Worm (Caenorhabditis elegans) whole organism, mixed stage, embryonic: ENCODE data around the gene F46G11.2.
A peak's percentile ranks its signal among the peaks of the same experiment; 100 is the strongest.

Experiments
- M03D4.4 ChIP-seq: sonication (generic microtip); optimal IDR thresholded peaks from 2 replicates; lab custom pipeline; 2017; ENCODE audit warnings: mild to moderate bottlenecking, missing genetic modification characterization, missing compliant biosample characterization
- bed-3 ChIP-seq: fragments of 200-800 bp; sonication (Bioruptor generic); optimal IDR thresholded peaks from 3 replicates; lab custom pipeline; 2018; ENCODE audit warnings: mild to moderate bottlenecking, missing genetic modification characterization, moderate library complexity, missing compliant biosample characterization
- blmp-1 ChIP-seq: fragments of 150-350 bp; optimal IDR thresholded peaks from 2 replicates; lab custom pipeline; 2014; ENCODE audit warnings: missing biosample characterization, missing genetic modification characterization
- ceh-39 ChIP-seq: fragments of 150-350 bp; optimal IDR thresholded peaks from 2 replicates; lab custom pipeline; 2014; ENCODE audit warnings: missing biosample characterization, missing genetic modification characterization
- ceh-43 ChIP-seq: fragments of 200-800 bp; sonication (Bioruptor generic); optimal IDR thresholded peaks from 2 replicates; lab custom pipeline; 2018; ENCODE audit warnings: mild to moderate bottlenecking, missing genetic modification characterization, moderate library complexity, missing compliant biosample characterization
- ceh-83 ChIP-seq: fragments of 200-800 bp; sonication (Bioruptor generic); optimal IDR thresholded peaks from 2 replicates; lab custom pipeline; 2018; ENCODE audit warnings: mild to moderate bottlenecking, missing genetic modification characterization, missing compliant biosample characterization
- ces-1 ChIP-seq: fragments of 150-350 bp; optimal IDR thresholded peaks from 2 replicates; lab custom pipeline; 2014; ENCODE audit warnings: missing biosample characterization, missing genetic modification reagents, missing genetic modification characterization
- cnd-1 ChIP-seq: fragments of 200-800 bp; sonication (Bioruptor generic); optimal IDR thresholded peaks from 2 replicates; lab custom pipeline; 2018; ENCODE audit warnings: mild to moderate bottlenecking, missing genetic modification characterization, missing compliant biosample characterization
- drap-1 ChIP-seq: fragments of 200-800 bp; sonication (Bioruptor generic); optimal IDR thresholded peaks from 3 replicates; lab custom pipeline; 2018; ENCODE audit warnings: mild to moderate bottlenecking, missing genetic modification characterization, missing compliant biosample characterization
- elt-1 ChIP-seq: sonication (generic microtip); optimal IDR thresholded peaks from 2 replicates; lab custom pipeline; 2017; ENCODE audit warnings: missing genetic modification characterization, mild to moderate bottlenecking, missing compliant biosample characterization, antibody characterized with exemption, moderate library complexity, borderline replicate concordance; ENCODE audit not compliant: insufficient read depth
- elt-3 ChIP-seq: fragments of 150-350 bp; optimal IDR thresholded peaks from 2 replicates; lab custom pipeline; 2014; ENCODE audit warnings: missing biosample characterization, missing genetic modification characterization
- flh-1 ChIP-seq: fragments of 200-800 bp; sonication (Bioruptor generic); optimal IDR thresholded peaks from 2 replicates; lab custom pipeline; 2018; ENCODE audit warnings: mild to moderate bottlenecking, missing genetic modification characterization, moderate library complexity, missing compliant biosample characterization
- ham-2 ChIP-seq: fragments of 200-800 bp; sonication (Bioruptor generic); optimal IDR thresholded peaks from 2 replicates; lab custom pipeline; 2018; ENCODE audit warnings: mild to moderate bottlenecking, missing genetic modification characterization, missing compliant biosample characterization
- hlh-1 ChIP-seq: fragments of 150-350 bp; optimal IDR thresholded peaks from 2 replicates; lab custom pipeline; 2014; ENCODE audit warnings: missing biosample characterization, missing genetic modification reagents, missing genetic modification characterization
- lin-13 ChIP-seq: fragments of 150-350 bp; optimal IDR thresholded peaks from 2 replicates; lab custom pipeline; 2014; ENCODE audit warnings: missing biosample characterization, missing genetic modification characterization
- lin-32 ChIP-seq: fragments of 200-800 bp; sonication (Bioruptor generic); optimal IDR thresholded peaks from 2 replicates; lab custom pipeline; 2018; ENCODE audit warnings: mild to moderate bottlenecking, missing genetic modification characterization, missing compliant biosample characterization
- lsy-2 ChIP-seq: fragments of 150-350 bp; optimal IDR thresholded peaks from 2 replicates; lab custom pipeline; 2014; ENCODE audit warnings: missing biosample characterization, missing genetic modification characterization
- mab-5 ChIP-seq: fragments of 150-350 bp; optimal IDR thresholded peaks from 2 replicates; lab custom pipeline; 2014; ENCODE audit warnings: missing biosample characterization, missing genetic modification characterization
- mep-1 ChIP-seq: fragments of 150-350 bp; optimal IDR thresholded peaks from 2 replicates; lab custom pipeline; 2017; ENCODE audit warnings: missing biosample characterization, missing genetic modification reagents, missing genetic modification characterization, inconsistent platforms
- mls-2 ChIP-seq: sonication (generic microtip); optimal IDR thresholded peaks from 2 replicates; lab custom pipeline; 2016; ENCODE audit warnings: mild to moderate bottlenecking, missing genetic modification characterization, moderate library complexity, missing compliant biosample characterization
- nhr-12 ChIP-seq: fragments of 150-350 bp; optimal IDR thresholded peaks from 2 replicates; lab custom pipeline; 2014; ENCODE audit warnings: missing biosample characterization, missing genetic modification characterization
- nhr-2 ChIP-seq: fragments of 150-350 bp; optimal IDR thresholded peaks from 2 replicates; lab custom pipeline; 2014; ENCODE audit warnings: missing biosample characterization, missing genetic modification characterization
- nhr-237 ChIP-seq: fragments of 150-350 bp; optimal IDR thresholded peaks from 2 replicates; lab custom pipeline; 2014; ENCODE audit warnings: missing biosample characterization, missing genetic modification characterization
- nhr-28 ChIP-seq: fragments of 150-350 bp; optimal IDR thresholded peaks from 2 replicates; lab custom pipeline; 2014; ENCODE audit warnings: missing biosample characterization, missing genetic modification characterization
- nhr-76 ChIP-seq: sonication (generic microtip); optimal IDR thresholded peaks from 2 replicates; lab custom pipeline; 2017; ENCODE audit warnings: missing biosample characterization, missing genetic modification characterization
- pha-4 ChIP-seq: fragments of 150-350 bp; optimal IDR thresholded peaks from 2 replicates; lab custom pipeline; 2018; ENCODE audit warnings: missing biosample characterization, missing genetic modification reagents, missing genetic modification characterization
- sem-2 ChIP-seq: fragments of 200-800 bp; sonication (Bioruptor generic); optimal IDR thresholded peaks from 2 replicates; lab custom pipeline; 2018; ENCODE audit warnings: mild to moderate bottlenecking, missing genetic modification characterization, missing compliant biosample characterization
- snpc-4 ChIP-seq: fragments of 150-350 bp; optimal IDR thresholded peaks from 2 replicates; lab custom pipeline; 2014; ENCODE audit warnings: missing biosample characterization, missing genetic modification characterization
- sptf-1 ChIP-seq: sonication (generic microtip); optimal IDR thresholded peaks from 2 replicates; lab custom pipeline; 2017; ENCODE audit warnings: mild to moderate bottlenecking, missing genetic modification characterization, moderate library complexity, missing compliant biosample characterization
- tbx-8 ChIP-seq: fragments of 200-800 bp; sonication (Bioruptor generic); optimal IDR thresholded peaks from 2 replicates; lab custom pipeline; 2018; ENCODE audit warnings: mild to moderate bottlenecking, missing genetic modification characterization, moderate library complexity, missing compliant biosample characterization
- unc-120 ChIP-seq: sonication (generic microtip); optimal IDR thresholded peaks from 2 replicates; lab custom pipeline; 2017; ENCODE audit warnings: missing genetic modification characterization, missing compliant biosample characterization; ENCODE audit not compliant: poor library complexity, severe bottlenecking
- unc-39 ChIP-seq: fragments of 150-350 bp; optimal IDR thresholded peaks from 2 replicates; lab custom pipeline; 2014; ENCODE audit warnings: missing biosample characterization, missing genetic modification characterization
- unc-62 ChIP-seq: fragments of 150-350 bp; optimal IDR thresholded peaks from 2 replicates; lab custom pipeline; 2014; ENCODE audit warnings: missing biosample characterization, missing genetic modification reagents, missing genetic modification characterization
- zip-8 ChIP-seq: fragments of 150-350 bp; optimal IDR thresholded peaks from 2 replicates; lab custom pipeline; 2014; ENCODE audit warnings: missing biosample characterization, missing genetic modification characterization
- ztf-11 ChIP-seq: fragments of 150-350 bp; optimal IDR thresholded peaks from 2 replicates; lab custom pipeline; 2014; ENCODE audit warnings: missing biosample characterization, missing genetic modification characterization

F46G11.2 gene

DNA sequence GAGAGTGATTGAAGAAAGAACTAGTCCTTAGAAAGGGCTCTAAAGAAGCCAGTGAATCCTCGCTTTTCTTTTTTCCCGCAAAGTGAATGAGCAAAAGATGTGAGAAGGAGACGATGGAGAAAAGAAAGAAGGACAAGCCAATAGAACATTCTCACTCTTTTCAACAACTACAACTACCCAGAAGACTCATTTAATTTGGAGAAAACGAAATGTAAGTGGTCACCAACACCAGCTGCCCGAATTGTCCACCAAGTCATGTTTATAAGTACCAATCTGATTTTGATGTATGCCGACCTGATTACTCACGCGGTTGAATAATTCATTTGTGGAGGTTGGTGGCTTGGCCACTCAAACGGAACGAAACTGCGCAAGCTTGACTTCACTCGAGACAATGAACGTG is 14.6 kb downstream of the F46G11.2 start:
- TF ChIP-seq ces-1 (GFP tag; lab: Kevin White, UChicago) (peak; percentile 92), unc-120 (no peak)

DNA sequence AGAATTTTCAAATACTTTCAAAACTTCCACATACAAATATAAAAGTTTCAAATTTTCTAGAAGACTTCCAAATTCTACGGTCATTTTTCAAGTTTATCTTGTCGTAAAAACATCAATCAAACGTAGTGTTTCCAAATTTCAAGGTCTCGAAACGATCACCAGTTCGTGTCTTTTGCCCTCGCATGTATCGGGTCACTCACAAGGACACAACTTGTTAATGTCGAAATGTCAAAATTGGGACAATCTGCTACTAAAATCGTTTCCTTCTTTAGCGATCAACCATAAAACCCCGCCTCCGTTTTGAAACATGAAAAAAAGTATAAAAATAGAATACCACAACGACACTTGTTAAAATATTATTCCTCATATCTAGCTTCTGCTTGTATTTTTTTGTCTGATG is 15.5 kb downstream of the F46G11.2 start:
- TF ChIP-seq flh-1 (GFP tag; lab: Kevin White, UChicago): no peak
- TF ChIP-seq snpc-4 (tag; lab: Kevin White, UChicago): no peak
- TF ChIP-seq nhr-76 (tag; lab: Kevin White, UChicago): no peak
- no peak for TF ChIP-seq nhr-2 (tag; lab: Kevin White, UChicago)
- TF ChIP-seq unc-62 (GFP tag; lab: Kevin White, UChicago): no peak
- TF ChIP-seq nhr-28: no peak
- TF ChIP-seq drap-1 (GFP tag; lab: Kevin White, UChicago): no peak
- TF ChIP-seq lin-13: no peak
- TF ChIP-seq ces-1 (GFP tag; lab: Kevin White, UChicago): no peak
- TF ChIP-seq tbx-8 (GFP tag; lab: Kevin White, UChicago): no peak

DNA sequence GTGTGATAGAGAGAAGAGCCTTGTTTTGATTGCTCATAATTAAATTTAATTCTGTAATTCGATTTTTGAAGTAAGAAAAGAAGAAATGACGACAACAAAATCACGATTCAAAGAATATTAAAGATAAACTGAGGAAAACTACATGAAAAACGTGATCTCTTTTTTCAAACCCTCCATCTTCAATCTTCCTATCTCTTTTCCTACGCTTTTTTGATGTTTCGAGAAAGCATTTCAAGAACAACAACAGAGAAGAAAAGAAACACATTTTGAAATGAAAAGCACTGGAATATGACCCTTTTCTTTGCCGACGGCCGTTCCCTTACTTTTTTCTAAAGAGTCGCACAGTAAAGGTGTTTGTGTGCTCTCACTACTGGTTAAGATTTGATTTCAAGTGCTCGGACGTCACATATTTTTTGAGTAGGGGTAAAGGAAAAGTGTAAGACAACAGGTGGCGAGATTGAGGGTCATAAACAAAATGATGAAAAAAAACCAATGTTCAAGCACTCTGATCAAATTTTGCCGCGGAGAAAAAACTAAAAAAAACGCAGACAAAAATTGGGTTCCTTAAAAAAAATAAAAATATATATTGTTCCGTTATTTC is 18.0 kb downstream of the F46G11.2 start, which contains the start of gene F13D11.3:
Gene F13D11.3, minus strand, starts transcription at position 51 of the 601 bp plus-strand sequence.
- TF ChIP-seq hlh-1 (tag; lab: Kevin White, UChicago) (peak; percentile 77), ceh-39 (no peak)

DNA sequence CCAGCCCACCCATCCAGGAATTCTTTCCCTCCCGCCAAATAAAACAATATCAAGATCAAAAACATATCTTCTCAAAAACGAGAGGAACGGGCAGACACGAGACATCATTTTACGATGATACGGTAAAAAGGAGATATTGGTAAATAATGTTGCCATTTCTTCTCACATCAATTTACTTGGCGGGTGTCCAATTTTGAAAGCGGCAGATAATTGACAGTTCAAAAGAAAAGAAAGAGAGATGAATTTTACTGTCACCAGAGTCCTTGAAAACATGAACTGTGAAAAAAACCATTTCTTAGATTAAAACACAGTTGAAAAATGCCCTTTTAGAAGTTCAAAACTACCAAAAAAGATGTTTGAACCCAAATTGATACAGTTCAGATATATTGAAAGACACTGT is 22.7 kb downstream of the F46G11.2 start:
- TF ChIP-seq flh-1 (GFP tag; lab: Kevin White, UChicago) (no peak), unc-62 (GFP tag; lab: Kevin White, UChicago) (peak; percentile 15)

DNA sequence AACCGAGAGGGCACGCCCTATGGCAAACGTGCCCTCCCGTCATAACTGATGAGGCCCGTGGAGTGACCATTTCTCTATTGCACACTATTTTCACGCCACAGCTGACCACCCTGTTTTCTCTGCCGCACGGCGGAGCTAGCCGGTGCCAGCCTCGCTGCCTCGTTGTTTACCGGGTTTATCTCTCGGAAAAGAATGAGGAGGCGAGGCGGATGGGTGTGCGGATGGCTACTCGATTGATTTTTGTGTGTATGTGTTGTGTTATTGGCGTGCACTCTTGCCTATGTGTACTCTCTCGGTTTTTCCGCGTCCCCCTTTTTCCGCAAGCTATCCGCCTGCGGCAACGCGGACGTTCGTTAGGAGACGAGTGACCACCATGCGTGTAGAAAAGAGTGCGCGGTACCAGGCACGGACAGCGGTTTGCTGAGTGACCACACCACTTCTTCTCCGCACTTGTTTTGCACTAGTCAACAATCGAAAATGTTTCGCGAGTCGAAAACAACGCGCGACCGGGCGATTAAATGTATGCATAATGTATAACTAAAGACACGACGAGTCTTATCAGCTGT is 24.1 kb downstream of the F46G11.2 start:
- peak; percentile 60 for TF ChIP-seq tbx-8 (GFP tag; lab: Kevin White, UChicago)
- TF ChIP-seq flh-1 (GFP tag; lab: Kevin White, UChicago): peak; percentile 68
- peak; percentile 59 for TF ChIP-seq mab-5 (tag; lab: Kevin White, UChicago)
- TF ChIP-seq M03D4.4 (tag; lab: Kevin White, UChicago): peak; percentile 86
- TF ChIP-seq nhr-12 (tag; lab: Kevin White, UChicago): peak; percentile 62
- TF ChIP-seq unc-39 (tag; lab: Kevin White, UChicago): peak; percentile 28
- TF ChIP-seq ztf-11 (tag; lab: Kevin White, UChicago): peak; percentile 88
- peak; percentile 100 for TF ChIP-seq ham-2
- peak; percentile 43 for TF ChIP-seq sem-2 (GFP tag; lab: Kevin White, UChicago)
- TF ChIP-seq elt-3 (tag; lab: Kevin White, UChicago): peak; percentile 13
- peak; percentile 60 for TF ChIP-seq lin-32 (GFP tag; lab: Kevin White, UChicago)
- peak; percentile 56 for TF ChIP-seq lsy-2 (tag; lab: Kevin White, UChicago)
- no peak for TF ChIP-seq zip-8 (tag; lab: Kevin White, UChicago)
- TF ChIP-seq blmp-1 (tag; lab: Kevin White, UChicago): no peak
- peak; percentile 96 for TF ChIP-seq mls-2
- no peak for TF ChIP-seq nhr-76 (tag; lab: Kevin White, UChicago)
- TF ChIP-seq nhr-237 (tag; lab: Kevin White, UChicago): peak; percentile 50
- TF ChIP-seq ceh-43 (GFP tag; lab: Kevin White, UChicago): peak; percentile 21
- peak; percentile 88 for TF ChIP-seq drap-1 (GFP tag; lab: Kevin White, UChicago)
- no peak for TF ChIP-seq snpc-4 (tag; lab: Kevin White, UChicago)
- peak; percentile 48 for TF ChIP-seq ceh-39
- peak; percentile 48 for TF ChIP-seq bed-3 (GFP tag; lab: Kevin White, UChicago)
- peak; percentile 91 for TF ChIP-seq pha-4 (tag; lab: Kevin White, UChicago)
- peak; percentile 87 for TF ChIP-seq cnd-1 (tag; lab: Kevin White, UChicago)
- peak; percentile 69 for TF ChIP-seq ceh-83 (GFP tag; lab: Kevin White, UChicago)
- peak; percentile 61 for TF ChIP-seq nhr-2 (tag; lab: Kevin White, UChicago)
- TF ChIP-seq ces-1 (GFP tag; lab: Kevin White, UChicago): peak; percentile 72
- peak; percentile 85 for TF ChIP-seq unc-62 (GFP tag; lab: Kevin White, UChicago)
- TF ChIP-seq sptf-1 (tag; lab: Kevin White, UChicago): peak; percentile 90
- peak; percentile 73 for TF ChIP-seq lin-13
- peak; percentile 6 for TF ChIP-seq elt-1 (tag; lab: Kevin White, UChicago)
- peak; percentile 96 for TF ChIP-seq unc-120
- TF ChIP-seq hlh-1 (tag; lab: Kevin White, UChicago): peak; percentile 96
- TF ChIP-seq nhr-28: no peak
- peak; percentile 80 for TF ChIP-seq mep-1 (tag; lab: Kevin White, UChicago)
